Worm (Caenorhabditis elegans) whole organism, L4 larva: ENCODE measurements around the gene taf-3.

Experiments used
- F26F4.8 ChIP-seq: fragments of 200-800 bp; sonication (Bioruptor generic); conservative IDR thresholded peaks from 2 replicates; pipeline ENCODE4 v1.3.6; 2022; ENCODE audit warnings: missing genetic modification characterization, missing compliant biosample characterization
- F49E8.2 ChIP-seq: sonication (generic microtip); optimal IDR thresholded peaks from 2 replicates; lab custom pipeline; 2016; ENCODE audit warnings: missing compliant biosample characterization, mild to moderate bottlenecking, missing genetic modification characterization, borderline replicate concordance
- T26A8.4 ChIP-seq: fragments of 200-800 bp; sonication (Bioruptor generic); IDR thresholded peaks from 2 replicates; pipeline ENCODE4 v1.3.6; 2022; ENCODE audit warnings: missing genetic modification characterization, missing compliant biosample characterization
- Y105C5A.15 ChIP-seq: fragments of 200-800 bp; sonication (Bioruptor generic); IDR thresholded peaks from 2 replicates; pipeline ENCODE4 v1.3.6; 2022; ENCODE audit warnings: missing genetic modification characterization, missing compliant biosample characterization
- aha-1 ChIP-seq: fragments of 150-350 bp; peaks from one replicate; lab custom pipeline; 2014; ENCODE audit warnings: missing biosample characterization, missing genetic modification characterization
- arid-1 ChIP-seq: fragments of 200-800 bp; sonication (Bioruptor generic); conservative IDR thresholded peaks from 2 replicates; pipeline ENCODE4 v1.3.6; 2022; ENCODE audit warnings: missing genetic modification reagents, missing genetic modification characterization, missing compliant biosample characterization
- ceh-44 ChIP-seq: fragments of 200-800 bp; sonication (Bioruptor generic); IDR thresholded peaks from 2 replicates; pipeline ENCODE4 v1.3.6; 2022; ENCODE audit warnings: missing genetic modification reagents, missing genetic modification characterization, missing compliant biosample characterization
- ceh-82 ChIP-seq: sonication (generic microtip); optimal IDR thresholded peaks from 2 replicates; lab custom pipeline; 2017; ENCODE audit warnings: missing biosample characterization, missing genetic modification characterization
- ces-1 ChIP-seq: fragments of 150-350 bp; sonication (generic microtip); optimal IDR thresholded peaks from 4 replicates; lab custom pipeline; 2014; ENCODE audit warnings: missing biosample characterization, missing genetic modification reagents, missing genetic modification characterization
- cey-2 ChIP-seq: sonication (generic microtip); optimal IDR thresholded peaks from 3 replicates; lab custom pipeline; 2017; ENCODE audit warnings: missing genetic modification characterization, mild to moderate bottlenecking, missing compliant biosample characterization, antibody characterized with exemption, borderline replicate concordance; ENCODE audit not compliant: insufficient read depth
- dmd-6 ChIP-seq: fragments of 200-800 bp; sonication (Bioruptor generic); IDR thresholded peaks from 2 replicates; pipeline ENCODE4 v1.3.6; 2022; ENCODE audit warnings: missing genetic modification reagents, missing genetic modification characterization, missing compliant biosample characterization
- dmd-8 ChIP-seq: fragments of 200-800 bp; sonication (Bioruptor generic); IDR thresholded peaks from 2 replicates; pipeline ENCODE4 v1.3.6; 2022; ENCODE audit warnings: missing genetic modification characterization, missing compliant biosample characterization
- dve-1 ChIP-seq: sonication (generic microtip); optimal IDR thresholded peaks from 2 replicates; lab custom pipeline; 2017; ENCODE audit warnings: antibody characterized with exemption, mild to moderate bottlenecking, missing genetic modification characterization, missing compliant biosample characterization; ENCODE audit not compliant: insufficient read depth
- egl-43 ChIP-seq: fragments of 200-800 bp; sonication (Bioruptor generic); IDR thresholded peaks from 2 replicates; pipeline ENCODE4 v1.3.6; 2022; ENCODE audit warnings: missing genetic modification reagents, missing genetic modification characterization, missing compliant biosample characterization
- fkh-10 ChIP-seq: fragments of 150-350 bp; optimal IDR thresholded peaks from 2 replicates; lab custom pipeline; 2014; ENCODE audit warnings: missing biosample characterization, missing genetic modification reagents, missing genetic modification characterization
- hlh-11 ChIP-seq: fragments of 200-800 bp; sonication (Bioruptor generic); optimal IDR thresholded peaks from 2 replicates; lab custom pipeline; 2018; ENCODE audit warnings: mild to moderate bottlenecking, missing genetic modification characterization, missing compliant biosample characterization
- hlh-30 ChIP-seq: sonication (generic microtip); optimal IDR thresholded peaks from 2 replicates; lab custom pipeline; 2017; ENCODE audit warnings: antibody characterized with exemption, mild to moderate bottlenecking, missing genetic modification characterization, missing compliant biosample characterization; ENCODE audit not compliant: insufficient read depth
- hmg-1.1 ChIP-seq: fragments of 200-800 bp; sonication (Bioruptor generic); IDR thresholded peaks from 2 replicates; pipeline ENCODE4 v1.3.6; 2022; ENCODE audit warnings: missing genetic modification reagents, missing genetic modification characterization, missing compliant biosample characterization
- lim-7 ChIP-seq: fragments of 200-800 bp; sonication (Bioruptor generic); IDR thresholded peaks from 2 replicates; pipeline ENCODE4 v1.3.6; 2022; ENCODE audit warnings: missing genetic modification characterization, missing compliant biosample characterization
- lin-13 ChIP-seq: fragments of 150-350 bp; optimal IDR thresholded peaks from 2 replicates; lab custom pipeline; 2014; ENCODE audit warnings: missing biosample characterization, missing genetic modification reagents, missing genetic modification characterization
- lin-38 ChIP-seq: fragments of 200-800 bp; sonication (Bioruptor generic); IDR thresholded peaks from 2 replicates; pipeline ENCODE4 v1.3.6; 2022; ENCODE audit warnings: missing genetic modification reagents, missing genetic modification characterization, missing compliant biosample characterization
- lsy-2 ChIP-seq, 2 experiments: fragments of 150-350 bp in 1 of 2; sonication (generic microtip) in 1 of 2; optimal IDR thresholded peaks; 2 replicates each; lab custom pipeline; 2014 to 2017; ENCODE audit warnings: missing biosample characterization in 2 of 2, missing genetic modification characterization in 2 of 2
- mdt-29 ChIP-seq: fragments of 200-800 bp; sonication (Bioruptor generic); IDR thresholded peaks from 2 replicates; pipeline ENCODE4 v1.3.6; 2022; ENCODE audit warnings: missing genetic modification reagents, missing genetic modification characterization, missing compliant biosample characterization
- mes-2 ChIP-seq: sonication (generic microtip); optimal IDR thresholded peaks from 2 replicates; lab custom pipeline; 2016; ENCODE audit warnings: missing genotype, mild to moderate bottlenecking, missing genetic modification characterization, missing compliant biosample characterization; ENCODE audit not compliant: poor library complexity, severe bottlenecking
- mxl-2 ChIP-seq: fragments of 200-800 bp; sonication (Bioruptor generic); conservative IDR thresholded peaks from 2 replicates; pipeline ENCODE4 v1.3.6; 2022; ENCODE audit warnings: missing genetic modification reagents, missing genetic modification characterization, missing compliant biosample characterization
- mxl-3 ChIP-seq: fragments of 200-800 bp; sonication (Bioruptor generic); optimal IDR thresholded peaks from 2 replicates; lab custom pipeline; 2018; ENCODE audit warnings: mild to moderate bottlenecking, missing genetic modification characterization, missing compliant biosample characterization
- nhr-11 ChIP-seq: fragments of 150-350 bp; optimal IDR thresholded peaks from 2 replicates; lab custom pipeline; 2014; ENCODE audit warnings: missing biosample characterization, missing genetic modification characterization
- nhr-28 ChIP-seq: fragments of 150-350 bp; optimal IDR thresholded peaks from 2 replicates; lab custom pipeline; 2014; ENCODE audit warnings: missing biosample characterization, missing genetic modification characterization
- nhr-41 ChIP-seq: fragments of 200-800 bp; sonication (Bioruptor generic); IDR thresholded peaks from 2 replicates; pipeline ENCODE4 v1.3.6; 2022; ENCODE audit warnings: missing genetic modification reagents, missing genetic modification characterization, missing compliant biosample characterization
- php-3 ChIP-seq: fragments of 200-800 bp; sonication (Bioruptor generic); IDR thresholded peaks from 2 replicates; pipeline ENCODE4 v1.3.6; 2022; ENCODE audit warnings: missing genetic modification reagents, missing genetic modification characterization, missing compliant biosample characterization
- sdz-12 ChIP-seq: fragments of 200-800 bp; sonication (Bioruptor generic); optimal IDR thresholded peaks from 2 replicates; lab custom pipeline; 2018; ENCODE audit warnings: mild to moderate bottlenecking, missing genetic modification characterization, missing compliant biosample characterization
- set-16 ChIP-seq: fragments of 200-800 bp; sonication (Bioruptor generic); IDR thresholded peaks from 2 replicates; pipeline ENCODE4 v1.3.6; 2022; ENCODE audit warnings: missing genetic modification reagents, missing genetic modification characterization, missing compliant biosample characterization
- skn-1 ChIP-seq: fragments of 150-350 bp; optimal IDR thresholded peaks from 2 replicates; lab custom pipeline; 2014; ENCODE audit warnings: missing biosample characterization, missing genetic modification characterization
- snpc-4 ChIP-seq: fragments of 150-350 bp; optimal IDR thresholded peaks from 2 replicates; lab custom pipeline; 2014; ENCODE audit warnings: missing biosample characterization, missing genetic modification characterization
- tag-97 ChIP-seq: fragments of 200-800 bp; sonication (Bioruptor generic); IDR thresholded peaks from 2 replicates; pipeline ENCODE4 v1.3.6; 2022; ENCODE audit warnings: missing genetic modification characterization, missing compliant biosample characterization
- tra-1 ChIP-seq: fragments of 200-800 bp; sonication (Bioruptor generic); IDR thresholded peaks from 2 replicates; pipeline ENCODE4 v1.3.6; 2022; ENCODE audit warnings: missing genetic modification reagents, missing genetic modification characterization, missing compliant biosample characterization
- unc-130 ChIP-seq: sonication (generic microtip); optimal IDR thresholded peaks from 2 replicates; lab custom pipeline; 2016; ENCODE audit warnings: missing genetic modification reagents, missing genetic modification characterization, missing compliant biosample characterization
- unc-62 ChIP-seq, 3 experiments: fragments of 150-350 bp in 1 of 3; sonication (generic microtip); optimal IDR thresholded peaks in 2 of 3; peaks in 1 of 3; 1 replicate in 1 of 3; 2 replicates in 2 of 3; lab custom pipeline; 2014 to 2017; ENCODE audit warnings: missing biosample characterization in 3 of 3, missing genetic modification characterization in 3 of 3, missing genetic modification reagents in 3 of 3, missing genotype in 1 of 3
- zag-1 ChIP-seq: fragments of 150-350 bp; optimal IDR thresholded peaks from 2 replicates; lab custom pipeline; 2014; ENCODE audit warnings: missing biosample characterization, missing genetic modification characterization
- zip-2 ChIP-seq: fragments of 150-350 bp; optimal IDR thresholded peaks from 2 replicates; lab custom pipeline; 2014; ENCODE audit warnings: missing biosample characterization, missing genetic modification characterization
- ztf-7 ChIP-seq: fragments of 150-350 bp; optimal IDR thresholded peaks from 2 replicates; lab custom pipeline; 2014; ENCODE audit warnings: missing biosample characterization, missing genetic modification characterization

Gene taf-3

ce11 chrX:16290536-16290935 lies 41.7 kb upstream of the taf-3 start (continued):
- peak; percentile 40 for TF ChIP-seq hlh-11
- TF ChIP-seq php-3 (GFP tag; lab: Robert Waterston, UW) = no peak
- no peak for TF ChIP-seq skn-1 (tag; lab: Kevin White, UChicago)
- TF ChIP-seq lsy-2 (tag; optimal IDR thresholded peaks at IDR 0.05; lab: Kevin White, UChicago) = peak in 1 of 2 experiments; percentile 13
- no peak for TF ChIP-seq Y105C5A.15 (GFP tag; lab: Robert Waterston, UW)
- peak; percentile 68 for TF ChIP-seq hlh-30
- no peak for TF ChIP-seq fkh-10 (GFP tag; lab: Kevin White, UChicago)
- no peak for TF ChIP-seq mxl-2 (GFP tag; lab: Robert Waterston, UW)

ce11 chrX:16292933-16293332 lies 39.3 kb upstream of the taf-3 start, which contains the start of gene F52E10.4:
F52E10.4 (minus strand) TSS chrX:16293033.
- TF ChIP-seq nhr-11 (tag; lab: Kevin White, UChicago) (no peak), aha-1 (tag; lab: Kevin White, UChicago) (peak; percentile 82), unc-62 (GFP tag; optimal IDR thresholded peaks at IDR 0.05 in 1 of 2; lab: Kevin White, UChicago) (peak in 1 of 2 experiments; percentile 14), unc-62 (tag; optimal IDR thresholded peaks at IDR 0.05; lab: Kevin White, UChicago) (no peak)

ce11 chrX:16297123-16297522 lies 35.1 kb upstream of the taf-3 start:
- TF ChIP-seq zag-1 = no peak
- TF ChIP-seq sdz-12 (GFP tag; lab: Kevin White, UChicago) = no peak
- no peak for TF ChIP-seq zip-2 (tag; lab: Kevin White, UChicago)
- no peak for TF ChIP-seq arid-1 (GFP tag; lab: Robert Waterston, UW)
- TF ChIP-seq ztf-7 (tag; lab: Kevin White, UChicago) = no peak
- TF ChIP-seq hlh-11 = peak; percentile 41
- TF ChIP-seq lin-38 = no peak
- TF ChIP-seq dmd-6 (GFP tag; lab: Robert Waterston, UW) = peak; percentile 36; the same call in 1 of the 2 replicates
- TF ChIP-seq mxl-3 = peak; percentile 17
- TF ChIP-seq ces-1 = no peak
- no peak for TF ChIP-seq set-16 (GFP tag; lab: Robert Waterston, UW)
- no peak for TF ChIP-seq fkh-10 (GFP tag; lab: Kevin White, UChicago)
- no peak for TF ChIP-seq nhr-41 (GFP tag; lab: Robert Waterston, UW)
- TF ChIP-seq ceh-82 (tag; lab: Kevin White, UChicago) = no peak
- TF ChIP-seq T26A8.4 (GFP tag; lab: Robert Waterston, UW) = no peak
- no peak for TF ChIP-seq dmd-8
- TF ChIP-seq snpc-4 (tag; lab: Kevin White, UChicago) = no peak
- no peak for TF ChIP-seq F26F4.8
- TF ChIP-seq dve-1 (tag; lab: Kevin White, UChicago) = peak; percentile 38
- TF ChIP-seq tra-1 (GFP tag; lab: Robert Waterston, UW) = no peak
- no peak for TF ChIP-seq ceh-44 (GFP tag; lab: Robert Waterston, UW)
- no peak for TF ChIP-seq tag-97 (GFP tag; lab: Robert Waterston, UW)
- TF ChIP-seq mdt-29 = no peak
- no peak for TF ChIP-seq unc-130
- TF ChIP-seq lim-7 (GFP tag; lab: Robert Waterston, UW) = no peak
- TF ChIP-seq egl-43 (GFP tag; lab: Robert Waterston, UW) = no peak
- TF ChIP-seq mes-2 (tag; lab: Kevin White, UChicago) = peak; percentile 43
- peak; percentile 36; the same call in 1 of the 2 replicates for TF ChIP-seq hmg-1.1 (GFP tag; lab: Robert Waterston, UW)
- TF ChIP-seq nhr-28 (tag; lab: Kevin White, UChicago) = peak; percentile 8
- TF ChIP-seq cey-2 = no peak
- TF ChIP-seq hlh-30 = peak; percentile 24
- no peak for TF ChIP-seq lin-13
- no peak for TF ChIP-seq F49E8.2
- TF ChIP-seq, all 104 proteins: peak for 8
